Worm (Caenorhabditis elegans) whole organism, midembryonic: ENCODE results near the gene F26F2.13.

Source experiments
- T22C8.4 ChIP-seq: fragments of 200-800 bp; sonication (Bioruptor generic); IDR thresholded peaks from 2 replicates; pipeline ENCODE4 v1.3.6; 2022; ENCODE audit warnings: missing genetic modification characterization, missing compliant biosample characterization
- cog-1 ChIP-seq: sonication (generic microtip); optimal IDR thresholded peaks from 2 replicates; lab custom pipeline; 2016; ENCODE audit warnings: missing genetic modification characterization, missing compliant biosample characterization
- flt-1 ChIP-seq: fragments of 200-800 bp; sonication (Bioruptor generic); IDR thresholded peaks from 2 replicates; pipeline ENCODE4 v1.3.6; 2022; ENCODE audit warnings: missing genetic modification characterization, missing compliant biosample characterization
- klf-2 ChIP-seq: fragments of 200-800 bp; sonication (Bioruptor generic); conservative IDR thresholded peaks from 2 replicates; pipeline ENCODE4 v1.3.6; 2022; ENCODE audit warnings: missing genetic modification reagents, missing genetic modification characterization, missing compliant biosample characterization
- med-1 ChIP-seq: sonication (generic microtip); optimal IDR thresholded peaks from 2 replicates; lab custom pipeline; 2017; ENCODE audit warnings: missing genetic modification characterization, mild to moderate bottlenecking, missing compliant biosample characterization, antibody characterized with exemption, missing genetic modification reagents; ENCODE audit not compliant: insufficient read depth
- ref-1 ChIP-seq: fragments of 200-800 bp; sonication (Bioruptor generic); conservative IDR thresholded peaks from 2 replicates; pipeline ENCODE4 v1.3.6; 2022; ENCODE audit warnings: missing genetic modification reagents, missing genetic modification characterization, missing compliant biosample characterization
- tab-1 ChIP-seq: fragments of 200-800 bp; sonication (Bioruptor generic); IDR thresholded peaks from 2 replicates; pipeline ENCODE4 v1.3.6; 2022; ENCODE audit warnings: missing genetic modification characterization, missing compliant biosample characterization
- ztf-23 ChIP-seq: fragments of 200-800 bp; sonication (Bioruptor generic); IDR thresholded peaks from 2 replicates; pipeline ENCODE4 v1.3.6; 2022; ENCODE audit warnings: missing genetic modification reagents, missing genetic modification characterization, missing compliant biosample characterization
- ztf-29 ChIP-seq: fragments of 200-800 bp; sonication (Bioruptor generic); IDR thresholded peaks from 2 replicates; pipeline ENCODE4 v1.3.6; 2022; ENCODE audit warnings: missing genetic modification reagents, missing genetic modification characterization, missing compliant biosample characterization

F26F2.13 gene

ce11 chrV:20539055-20539454 lies 25.1 kb upstream of the F26F2.13 start, which contains the start of gene Y38H6C.16:
Gene Y38H6C.16, minus strand, starts transcription at chrV:20539347.
- TF ChIP-seq ref-1 (GFP tag; lab: Robert Waterston, UW) (no peak), ztf-23 (no peak), flt-1 (GFP tag; lab: Robert Waterston, UW) (no peak), tab-1 (GFP tag; lab: Robert Waterston, UW) (no peak), klf-2 (GFP tag; lab: Robert Waterston, UW) (no peak), med-1 (GFP tag; lab: Kevin White, UChicago) (no peak), ztf-29 (no peak), cog-1 (tag; lab: Kevin White, UChicago) (no peak), T22C8.4 (GFP tag; lab: Robert Waterston, UW) (no peak)

- no peak for TF ChIP-seq flt-1 (GFP tag; lab: Robert Waterston, UW)
- no peak for TF ChIP-seq cog-1 (tag; lab: Kevin White, UChicago)
- TF ChIP-seq ref-1 (GFP tag; lab: Robert Waterston, UW): no peak
- TF ChIP-seq ztf-23: no peak
- no peak for TF ChIP-seq klf-2 (GFP tag; lab: Robert Waterston, UW)
- TF ChIP-seq med-1 (GFP tag; lab: Kevin White, UChicago): no peak
- no peak for TF ChIP-seq tab-1 (GFP tag; lab: Robert Waterston, UW)
- TF ChIP-seq T22C8.4 (GFP tag; lab: Robert Waterston, UW): no peak
- TF ChIP-seq ztf-29: no peak
These were observed 20.1 kb upstream of the F26F2.13 start, which contains the start of gene slc-36.3 for ce11 chrV:20544092-20544491. Gene slc-36.3, minus strand, starts transcription at chrV:20544192.

- TF ChIP-seq ref-1 (GFP tag; lab: Robert Waterston, UW) (no peak), ztf-23 (no peak), tab-1 (GFP tag; lab: Robert Waterston, UW) (no peak), cog-1 (tag; lab: Kevin White, UChicago) (no peak), med-1 (GFP tag; lab: Kevin White, UChicago) (no peak), T22C8.4 (GFP tag; lab: Robert Waterston, UW) (no peak), ztf-29 (no peak), klf-2 (GFP tag; lab: Robert Waterston, UW) (no peak), flt-1 (GFP tag; lab: Robert Waterston, UW) (no peak)
These were observed 19.5 kb upstream of the F26F2.13 start for ce11 chrV:20544610-20545009.

ce11 chrV:20545742-20546141 lies 18.4 kb upstream of the F26F2.13 start:
- no peak for TF ChIP-seq tab-1 (GFP tag; lab: Robert Waterston, UW)
- no peak for TF ChIP-seq cog-1 (tag; lab: Kevin White, UChicago)
- TF ChIP-seq ref-1 (GFP tag; lab: Robert Waterston, UW): no peak
- TF ChIP-seq ztf-23: no peak

ce11 chrV:20547048-20547447 lies 17.1 kb upstream of the F26F2.13 start, which contains the start of gene Y38H6C.18:
Gene Y38H6C.18, minus strand, starts transcription at chrV:20547148.
- TF ChIP-seq flt-1 (GFP tag; lab: Robert Waterston, UW): no peak
- no peak for TF ChIP-seq klf-2 (GFP tag; lab: Robert Waterston, UW)
- TF ChIP-seq ztf-29: no peak
- no peak for TF ChIP-seq ztf-23
- TF ChIP-seq cog-1 (tag; lab: Kevin White, UChicago): no peak
- no peak for TF ChIP-seq T22C8.4 (GFP tag; lab: Robert Waterston, UW)

- TF ChIP-seq klf-2 (GFP tag; lab: Robert Waterston, UW) (no peak), flt-1 (GFP tag; lab: Robert Waterston, UW) (no peak)
These were observed 13.1 kb upstream of the F26F2.13 start, which contains the start of gene Y38H6C.20 for ce11 chrV:20551096-20551495. Gene Y38H6C.20, minus strand, starts transcription at chrV:20551196.

- TF ChIP-seq ztf-29 (no peak), ztf-23 (no peak), klf-2 (GFP tag; lab: Robert Waterston, UW) (no peak), flt-1 (GFP tag; lab: Robert Waterston, UW) (no peak), tab-1 (GFP tag; lab: Robert Waterston, UW) (no peak), med-1 (GFP tag; lab: Kevin White, UChicago) (no peak), cog-1 (tag; lab: Kevin White, UChicago) (no peak), T22C8.4 (GFP tag; lab: Robert Waterston, UW) (no peak), ref-1 (GFP tag; lab: Robert Waterston, UW) (no peak)
These were observed 11.2 kb upstream of the F26F2.13 start, which contains the start of gene vmo-1 for ce11 chrV:20552971-20553370. Gene vmo-1, minus strand, starts transcription at chrV:20553071.

- TF ChIP-seq med-1 (GFP tag; lab: Kevin White, UChicago) (no peak), tab-1 (GFP tag; lab: Robert Waterston, UW) (no peak), T22C8.4 (GFP tag; lab: Robert Waterston, UW) (no peak), flt-1 (GFP tag; lab: Robert Waterston, UW) (no peak), ztf-23 (no peak), ref-1 (GFP tag; lab: Robert Waterston, UW) (no peak), ztf-29 (no peak)
These were observed 9.0 kb upstream of the F26F2.13 start, which contains the start of gene Y38H6C.21 for ce11 chrV:20555120-20555519. Gene Y38H6C.21, minus strand, starts transcription at chrV:20555267.

ce11 chrV:20556260-20556659 lies 7.9 kb upstream of the F26F2.13 start, which contains the start of gene Y38H6C.23:
Gene Y38H6C.23, minus strand, starts transcription at chrV:20556360.
- TF ChIP-seq klf-2 (GFP tag; lab: Robert Waterston, UW): no peak
- no peak for TF ChIP-seq ztf-23
- TF ChIP-seq T22C8.4 (GFP tag; lab: Robert Waterston, UW): no peak
- TF ChIP-seq cog-1 (tag; lab: Kevin White, UChicago): no peak
- no peak for TF ChIP-seq ref-1 (GFP tag; lab: Robert Waterston, UW)
- TF ChIP-seq flt-1 (GFP tag; lab: Robert Waterston, UW): no peak
- TF ChIP-seq med-1 (GFP tag; lab: Kevin White, UChicago): no peak
- TF ChIP-seq ztf-29: no peak
- TF ChIP-seq tab-1 (GFP tag; lab: Robert Waterston, UW): no peak

- no peak for TF ChIP-seq klf-2 (GFP tag; lab: Robert Waterston, UW)
- TF ChIP-seq ref-1 (GFP tag; lab: Robert Waterston, UW): no peak
- no peak for TF ChIP-seq tab-1 (GFP tag; lab: Robert Waterston, UW)
- no peak for TF ChIP-seq cog-1 (tag; lab: Kevin White, UChicago)
- TF ChIP-seq flt-1 (GFP tag; lab: Robert Waterston, UW): no peak
- TF ChIP-seq ztf-23: no peak
- TF ChIP-seq ztf-29: no peak
- no peak for TF ChIP-seq med-1 (GFP tag; lab: Kevin White, UChicago)
- TF ChIP-seq T22C8.4 (GFP tag; lab: Robert Waterston, UW): no peak
These were observed 5.9 kb upstream of the F26F2.13 start, which contains the start of gene abf-4 for ce11 chrV:20558270-20558669. Gene abf-4, minus strand, starts transcription at chrV:20558370.
